Worm (Caenorhabditis elegans) whole organism, L4 larva: ENCODE measurements around the gene R04F11.3.
A peak's percentile ranks its signal among the peaks of the same experiment; 100 is the strongest.

Experiments used
- D1046.2 ChIP-seq: fragments of 200-800 bp; sonication (Bioruptor generic); IDR thresholded peaks from 2 replicates; pipeline ENCODE4 v1.3.6; 2022; ENCODE audit warnings: missing genetic modification characterization, missing compliant biosample characterization
- F44E2.7 ChIP-seq: fragments of 200-800 bp; sonication (Bioruptor generic); IDR thresholded peaks from 2 replicates; pipeline ENCODE4 v2.1.2; 2022; ENCODE audit warnings: missing genetic modification characterization, missing compliant biosample characterization
- R02D3.7 ChIP-seq: fragments of 150-350 bp; sonication (generic microtip); optimal IDR thresholded peaks from 3 replicates; lab custom pipeline; 2014; ENCODE audit warnings: missing biosample characterization, missing genetic modification characterization
- T20F7.1 ChIP-seq: fragments of 200-800 bp; sonication (Bioruptor generic); optimal IDR thresholded peaks from 2 replicates; lab custom pipeline; 2018; ENCODE audit warnings: mild to moderate bottlenecking, missing genetic modification characterization, missing compliant biosample characterization
- T26A8.4 ChIP-seq: fragments of 200-800 bp; sonication (Bioruptor generic); IDR thresholded peaks from 2 replicates; pipeline ENCODE4 v1.3.6; 2022; ENCODE audit warnings: missing genetic modification characterization, missing compliant biosample characterization
- Y48G9A.11 ChIP-seq: fragments of 200-800 bp; sonication (Bioruptor generic); IDR thresholded peaks from 2 replicates; pipeline ENCODE4 v1.3.6; 2022; ENCODE audit warnings: missing genetic modification reagents, missing genetic modification characterization, missing compliant biosample characterization
- ZK337.2 ChIP-seq: fragments of 200-800 bp; sonication (Bioruptor generic); IDR thresholded peaks from 2 replicates; pipeline ENCODE4 v1.3.6; 2022; ENCODE audit warnings: missing genetic modification reagents, missing genetic modification characterization, missing compliant biosample characterization
- ZK546.5 ChIP-seq, 2 experiments: sonication (generic microtip); optimal IDR thresholded peaks; 2 replicates each; lab custom pipeline; 2017; ENCODE audit warnings: missing biosample characterization in 2 of 2, missing genetic modification characterization in 2 of 2
- aha-1 ChIP-seq: fragments of 150-350 bp; peaks from one replicate; lab custom pipeline; 2014; ENCODE audit warnings: missing biosample characterization, missing genetic modification characterization
- aly-2 ChIP-seq: sonication (generic microtip); optimal IDR thresholded peaks from 2 replicates; lab custom pipeline; 2018; ENCODE audit warnings: missing biosample characterization, missing genetic modification characterization
- ceh-82 ChIP-seq: sonication (generic microtip); optimal IDR thresholded peaks from 2 replicates; lab custom pipeline; 2017; ENCODE audit warnings: missing biosample characterization, missing genetic modification characterization
- ces-1 ChIP-seq: fragments of 150-350 bp; sonication (generic microtip); optimal IDR thresholded peaks from 4 replicates; lab custom pipeline; 2014; ENCODE audit warnings: missing biosample characterization, missing genetic modification reagents, missing genetic modification characterization
- cey-2 ChIP-seq: sonication (generic microtip); optimal IDR thresholded peaks from 3 replicates; lab custom pipeline; 2017; ENCODE audit warnings: missing genetic modification characterization, mild to moderate bottlenecking, missing compliant biosample characterization, antibody characterized with exemption, borderline replicate concordance; ENCODE audit not compliant: insufficient read depth
- ctbp-1 ChIP-seq: fragments of 200-800 bp; sonication (Bioruptor generic); IDR thresholded peaks from 2 replicates; pipeline ENCODE4 v1.3.6; 2022; ENCODE audit warnings: missing genetic modification reagents, missing genetic modification characterization, missing compliant biosample characterization
- daf-12 ChIP-seq: fragments of 150-350 bp; optimal IDR thresholded peaks from 2 replicates; lab custom pipeline; 2014; ENCODE audit warnings: missing biosample characterization, missing genetic modification reagents, missing genetic modification characterization
- daf-19 ChIP-seq: fragments of 200-800 bp; sonication (Bioruptor generic); conservative IDR thresholded peaks from 2 replicates; pipeline ENCODE4 v1.3.6; 2022; ENCODE audit warnings: missing genetic modification characterization, missing compliant biosample characterization
- dmd-6 ChIP-seq: fragments of 200-800 bp; sonication (Bioruptor generic); IDR thresholded peaks from 2 replicates; pipeline ENCODE4 v1.3.6; 2022; ENCODE audit warnings: missing genetic modification reagents, missing genetic modification characterization, missing compliant biosample characterization
- dmd-8 ChIP-seq: fragments of 200-800 bp; sonication (Bioruptor generic); IDR thresholded peaks from 2 replicates; pipeline ENCODE4 v1.3.6; 2022; ENCODE audit warnings: missing genetic modification characterization, missing compliant biosample characterization
- dmd-9 ChIP-seq: fragments of 200-800 bp; sonication (Bioruptor generic); IDR thresholded peaks from 2 replicates; pipeline ENCODE4 v1.3.6; 2022; ENCODE audit warnings: missing genetic modification reagents, missing genetic modification characterization, missing compliant biosample characterization
- egl-27 ChIP-seq: sonication (generic microtip); optimal IDR thresholded peaks from 3 replicates; lab custom pipeline; 2017; ENCODE audit warnings: missing biosample characterization, missing genetic modification reagents, missing genetic modification characterization
- fos-1 ChIP-seq: fragments of 150-350 bp; optimal IDR thresholded peaks from 2 replicates; lab custom pipeline; 2014; ENCODE audit warnings: missing biosample characterization, missing genetic modification characterization
- hmg-1.1 ChIP-seq: fragments of 200-800 bp; sonication (Bioruptor generic); IDR thresholded peaks from 2 replicates; pipeline ENCODE4 v1.3.6; 2022; ENCODE audit warnings: missing genetic modification reagents, missing genetic modification characterization, missing compliant biosample characterization
- jun-1 ChIP-seq: fragments of 150-350 bp; optimal IDR thresholded peaks from 2 replicates; lab custom pipeline; 2014; ENCODE audit warnings: missing biosample characterization, missing genetic modification reagents, missing genetic modification characterization
- lin-15B ChIP-seq: fragments of 150-350 bp; sonication (generic microtip); optimal IDR thresholded peaks from 3 replicates; lab custom pipeline; 2014; ENCODE audit warnings: missing biosample characterization, missing genetic modification characterization
- lin-39 ChIP-seq: fragments of 150-350 bp; optimal IDR thresholded peaks from 2 replicates; lab custom pipeline; 2014; ENCODE audit warnings: missing biosample characterization, missing genetic modification reagents, missing genetic modification characterization
- lir-3 ChIP-seq: sonication (generic microtip); optimal IDR thresholded peaks from 2 replicates; lab custom pipeline; 2016; ENCODE audit warnings: mild to moderate bottlenecking, missing genetic modification characterization, missing compliant biosample characterization
- madf-9 ChIP-seq: fragments of 200-800 bp; sonication (Bioruptor generic); conservative IDR thresholded peaks from 2 replicates; pipeline ENCODE4 v1.3.6; 2022; ENCODE audit warnings: missing genetic modification reagents, missing genetic modification characterization, missing compliant biosample characterization
- mdl-1 ChIP-seq, 2 experiments: fragments of 150-350 bp in 1 of 2; sonication (generic microtip) in 1 of 2; optimal IDR thresholded peaks; 2 replicates each; lab custom pipeline; 2014 to 2017; ENCODE audit warnings: missing biosample characterization in 2 of 2, missing genetic modification characterization in 2 of 2
- mep-1 ChIP-seq: fragments of 150-350 bp; sonication (generic microtip); optimal IDR thresholded peaks from 3 replicates; lab custom pipeline; 2014; ENCODE audit warnings: missing biosample characterization, missing genetic modification characterization
- mes-2 ChIP-seq: sonication (generic microtip); optimal IDR thresholded peaks from 2 replicates; lab custom pipeline; 2016; ENCODE audit warnings: missing genotype, mild to moderate bottlenecking, missing genetic modification characterization, missing compliant biosample characterization; ENCODE audit not compliant: poor library complexity, severe bottlenecking
- mxl-2 ChIP-seq: fragments of 200-800 bp; sonication (Bioruptor generic); conservative IDR thresholded peaks from 2 replicates; pipeline ENCODE4 v1.3.6; 2022; ENCODE audit warnings: missing genetic modification reagents, missing genetic modification characterization, missing compliant biosample characterization
- nhr-11 ChIP-seq: fragments of 150-350 bp; optimal IDR thresholded peaks from 2 replicates; lab custom pipeline; 2014; ENCODE audit warnings: missing biosample characterization, missing genetic modification characterization
- nhr-237 ChIP-seq: sonication (generic microtip); optimal IDR thresholded peaks from 2 replicates; lab custom pipeline; 2017; ENCODE audit warnings: missing biosample characterization, missing genetic modification characterization
- nhr-42 ChIP-seq: fragments of 200-800 bp; sonication (Bioruptor generic); IDR thresholded peaks from 2 replicates; pipeline ENCODE4 v1.3.6; 2022; ENCODE audit warnings: missing genetic modification characterization, missing compliant biosample characterization
- pha-4 ChIP-seq, 2 experiments: fragments of 150-350 bp in 1 of 2; fragments of 200-800 bp in 1 of 2; sonication (Bioruptor generic) in 1 of 2; IDR thresholded peaks in 1 of 2; optimal IDR thresholded peaks in 1 of 2; 2 replicates each; pipeline versions ENCODE4 v1.3.6 to Lab custom; 2014 to 2022; ENCODE audit warnings: missing genetic modification characterization in 2 of 2, missing genetic modification reagents in 2 of 2, missing biosample characterization in 1 of 2, missing compliant biosample characterization in 1 of 2
- pqm-1 ChIP-seq: sonication (generic microtip); optimal IDR thresholded peaks from 2 replicates; lab custom pipeline; 2017; ENCODE audit warnings: missing biosample characterization, missing genetic modification characterization
- sdz-12 ChIP-seq: fragments of 200-800 bp; sonication (Bioruptor generic); optimal IDR thresholded peaks from 2 replicates; lab custom pipeline; 2018; ENCODE audit warnings: mild to moderate bottlenecking, missing genetic modification characterization, missing compliant biosample characterization
- snpc-4 ChIP-seq: fragments of 150-350 bp; optimal IDR thresholded peaks from 2 replicates; lab custom pipeline; 2014; ENCODE audit warnings: missing biosample characterization, missing genetic modification characterization
- unc-130 ChIP-seq: sonication (generic microtip); optimal IDR thresholded peaks from 2 replicates; lab custom pipeline; 2016; ENCODE audit warnings: missing genetic modification reagents, missing genetic modification characterization, missing compliant biosample characterization
- unc-39 ChIP-seq: sonication (generic microtip); optimal IDR thresholded peaks from 2 replicates; lab custom pipeline; 2017; ENCODE audit warnings: missing biosample characterization, missing genetic modification characterization
- unc-62 ChIP-seq, 3 experiments: fragments of 150-350 bp in 1 of 3; sonication (generic microtip); optimal IDR thresholded peaks in 2 of 3; peaks in 1 of 3; 1 replicate in 1 of 3; 2 replicates in 2 of 3; lab custom pipeline; 2014 to 2017; ENCODE audit warnings: missing biosample characterization in 3 of 3, missing genetic modification characterization in 3 of 3, missing genetic modification reagents in 3 of 3, missing genotype in 1 of 3
- zag-1 ChIP-seq: fragments of 150-350 bp; optimal IDR thresholded peaks from 2 replicates; lab custom pipeline; 2014; ENCODE audit warnings: missing biosample characterization, missing genetic modification characterization
- zfp-2 ChIP-seq: sonication (generic microtip); optimal IDR thresholded peaks from 2 replicates; lab custom pipeline; 2016; ENCODE audit warnings: mild to moderate bottlenecking, missing genetic modification characterization, missing compliant biosample characterization
- zfp-3 ChIP-seq: fragments of 200-800 bp; sonication (Bioruptor generic); conservative IDR thresholded peaks from 2 replicates; pipeline ENCODE4 v1.3.6; 2022; ENCODE audit warnings: missing genetic modification reagents, missing genetic modification characterization, missing compliant biosample characterization
- ztf-7 ChIP-seq: fragments of 150-350 bp; optimal IDR thresholded peaks from 2 replicates; lab custom pipeline; 2014; ENCODE audit warnings: missing biosample characterization, missing genetic modification characterization

The R04F11.3 gene

DNA sequence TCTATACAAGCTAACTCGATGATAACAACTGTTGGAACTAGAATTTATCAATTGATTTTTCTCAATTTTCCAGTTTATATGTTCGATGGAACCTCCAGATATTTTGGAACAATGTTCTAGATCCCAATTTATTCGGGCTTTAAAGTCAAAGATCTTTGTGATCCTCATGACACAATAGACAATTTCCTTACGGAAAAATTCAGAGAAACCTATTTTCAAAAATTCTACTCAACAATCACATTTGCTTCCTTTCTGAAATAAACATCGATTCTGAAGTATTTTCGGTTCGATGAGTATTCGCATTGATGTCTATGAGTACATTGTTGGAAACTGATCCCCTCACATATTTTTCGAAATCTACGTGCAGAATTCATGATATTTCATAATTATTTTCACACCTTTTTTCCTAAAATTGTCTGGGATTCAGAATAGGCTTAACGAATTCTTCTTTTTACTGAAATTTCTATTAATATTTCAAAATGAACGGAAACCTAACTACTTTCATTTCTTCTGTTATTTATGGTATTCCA lies 9.9 kb downstream of the R04F11.3 start, which contains the start of gene srg-45:
srg-45 (plus strand) TSS at position 480 of the 530 bp plus-strand sequence.
- TF ChIP-seq aha-1 (peak; percentile 69), unc-62 (GFP tag; optimal IDR thresholded peaks at IDR 0.05 in 1 of 2; lab: Kevin White, UChicago) (peak in 1 of 2 experiments; percentile 48), unc-62 (tag; optimal IDR thresholded peaks at IDR 0.05; lab: Kevin White, UChicago) (no peak), ZK337.2 (GFP tag; lab: Robert Waterston, UW) (no peak), egl-27 (tag; lab: Kevin White, UChicago) (no peak), zfp-3 (GFP tag; lab: Robert Waterston, UW) (0 out of 2 replicates have a peak, but pooled peaks have one; percentile 47), mep-1 (peak; percentile 31)

DNA sequence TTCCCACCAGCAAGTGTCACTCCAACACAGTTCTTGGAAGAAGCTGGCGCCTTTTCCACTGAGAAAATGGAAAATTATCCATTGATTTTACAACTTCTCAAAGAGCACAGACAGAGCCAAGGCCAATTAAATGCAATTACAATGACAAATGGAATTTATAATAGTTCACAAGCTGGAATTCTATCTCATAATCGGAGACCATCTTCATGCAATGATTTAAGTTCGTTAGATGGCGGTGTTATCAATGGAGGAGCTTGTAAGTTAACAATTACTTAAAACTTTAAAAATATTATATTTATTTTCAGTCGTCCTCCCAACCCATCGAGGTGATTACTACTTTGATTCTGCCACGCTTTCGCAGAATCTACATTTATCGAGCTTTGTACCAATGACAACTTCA lies 11.3 kb downstream of the R04F11.3 start:
- TF ChIP-seq aly-2 (tag; lab: Kevin White, UChicago) = no peak
- no peak for TF ChIP-seq ztf-7 (tag; lab: Kevin White, UChicago)
- no peak for TF ChIP-seq lin-15B (tag; lab: Kevin White, UChicago)
- no peak for TF ChIP-seq madf-9 (GFP tag; lab: Robert Waterston, UW)
- TF ChIP-seq T20F7.1 (GFP tag; lab: Kevin White, UChicago) = no peak
- no peak for TF ChIP-seq zfp-2 (tag; lab: Kevin White, UChicago)
- TF ChIP-seq sdz-12 (GFP tag; lab: Kevin White, UChicago) = no peak

DNA sequence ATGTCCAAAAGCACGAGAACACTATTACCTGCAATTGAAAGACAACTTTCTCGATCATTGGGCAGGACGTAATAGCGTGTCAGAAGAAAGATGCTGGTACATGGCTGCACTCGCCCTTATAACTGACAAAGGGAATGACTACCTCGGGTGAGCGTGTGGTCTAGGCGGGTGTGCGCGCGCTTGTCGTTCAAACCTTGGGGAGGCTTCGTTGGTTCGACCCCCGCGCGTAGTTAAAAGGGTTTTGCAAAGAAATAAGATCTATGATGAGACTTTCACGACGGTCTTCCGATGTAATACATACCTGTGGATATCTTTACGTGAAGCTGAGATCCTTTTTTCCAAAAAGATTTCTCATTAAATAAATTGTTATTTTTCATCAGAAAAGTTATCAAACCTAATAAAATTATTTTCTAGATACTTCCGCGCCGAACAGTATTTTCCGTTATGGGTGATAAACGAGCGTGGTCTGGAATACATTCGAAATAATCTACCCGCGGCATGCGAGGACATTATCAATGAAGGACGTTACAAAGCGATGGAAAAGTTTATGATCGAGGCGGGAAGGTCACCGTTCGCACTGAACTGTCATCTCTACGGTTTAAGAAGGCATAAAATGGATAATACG lies 13.4 kb downstream of the R04F11.3 start:
- peak; percentile 42 for TF ChIP-seq cey-2 (tag; lab: Kevin White, UChicago)
- TF ChIP-seq zag-1 (tag; lab: Kevin White, UChicago) = peak; percentile 26
- peak; percentile 96 for TF ChIP-seq nhr-42 (GFP tag; lab: Robert Waterston, UW)
- no peak for TF ChIP-seq pqm-1
- TF ChIP-seq R02D3.7 (tag; lab: Kevin White, UChicago) = peak; percentile 35
- TF ChIP-seq D1046.2 (GFP tag; lab: Robert Waterston, UW) = peak; percentile 97
- TF ChIP-seq aha-1 = peak; percentile 93
- peak; percentile 98 for TF ChIP-seq hmg-1.1 (GFP tag; lab: Robert Waterston, UW)
- TF ChIP-seq mes-2 (tag; lab: Kevin White, UChicago) = peak; percentile 95
- TF ChIP-seq dmd-6 (GFP tag; lab: Robert Waterston, UW) = peak; percentile 88
- TF ChIP-seq daf-12 (tag; lab: Kevin White, UChicago) = no peak
- peak; percentile 73 for TF ChIP-seq jun-1
- TF ChIP-seq F44E2.7 = peak; percentile 100
- peak; percentile 98 for TF ChIP-seq sdz-12 (GFP tag; lab: Kevin White, UChicago)
- peak; percentile 99 for TF ChIP-seq pha-4 (GFP tag; IDR thresholded peaks at IDR 0.05; lab: Robert Waterston, UW)
- TF ChIP-seq pha-4 (tag; optimal IDR thresholded peaks at IDR 0.05; lab: Kevin White, UChicago) = no peak
- peak; percentile 83 for TF ChIP-seq unc-130 (GFP tag; lab: Kevin White, UChicago)
- peak; percentile 47 for TF ChIP-seq nhr-11 (tag; lab: Kevin White, UChicago)
- peak; percentile 95 for TF ChIP-seq lir-3 (tag; lab: Kevin White, UChicago)
- TF ChIP-seq nhr-237 (tag; lab: Kevin White, UChicago) = no peak
- TF ChIP-seq T26A8.4 (GFP tag; lab: Robert Waterston, UW) = peak; percentile 98
- TF ChIP-seq snpc-4 (tag; lab: Kevin White, UChicago) = no peak
- TF ChIP-seq dmd-9 (GFP tag; lab: Robert Waterston, UW) = peak; percentile 96
- TF ChIP-seq mxl-2 (GFP tag; lab: Robert Waterston, UW) = peak; percentile 93
- TF ChIP-seq daf-19 (GFP tag; lab: Robert Waterston, UW) = peak; percentile 100
- TF ChIP-seq zfp-2 (tag; lab: Kevin White, UChicago) = peak; percentile 80
- TF ChIP-seq unc-39 (tag; lab: Kevin White, UChicago) = no peak
- peak; percentile 99 for TF ChIP-seq ctbp-1 (GFP tag; lab: Robert Waterston, UW)
- peak in 1 of 2 experiments; percentile 23 for TF ChIP-seq ZK546.5 (tag; optimal IDR thresholded peaks at IDR 0.05; lab: Kevin White, UChicago)
- TF ChIP-seq mdl-1 (tag; optimal IDR thresholded peaks at IDR 0.05; lab: Kevin White, UChicago) = peak; percentile 13 to 49
- TF ChIP-seq ces-1 (GFP tag; lab: Kevin White, UChicago) = peak; percentile 55
- TF ChIP-seq Y48G9A.11 (GFP tag; lab: Robert Waterston, UW) = peak; percentile 96
- peak; percentile 91 for TF ChIP-seq mep-1
- no peak for TF ChIP-seq ceh-82
- TF ChIP-seq lin-39 (tag; lab: Kevin White, UChicago) = no peak
- peak; percentile 100 for TF ChIP-seq dmd-8
- TF ChIP-seq fos-1 = no peak
